Fruit fly (Drosophila melanogaster): ENCODE results near the gene t.
A peak's percentile ranks its signal among the peaks of the same experiment; 100 is the strongest.

t gene

dm6 chrX:9250161-9250831, 27.2 kb upstream of the t start, which contains the start of gene CG17754 (continued):
- TF ChIP-seq Bgb (GFP tag; IDR thresholded peaks at IDR 0.05; ENCODE audit: partially characterized antibody) (no peak), CG31365 (tag; optimal IDR thresholded peaks at IDR 0.05) (no peak), Ets65A (GFP tag) (no peak), NC2β (GFP tag; optimal IDR thresholded peaks at IDR 0.05) (no peak), en (GFP tag; optimal IDR thresholded peaks at IDR 0.05) (no peak), CG15073 (GFP tag; optimal IDR thresholded peaks at IDR 0.05) (no peak), tna (GFP tag; IDR thresholded peaks at IDR 0.05; ENCODE audit: partially characterized antibody) (no peak), CG6765 (GFP tag; optimal IDR thresholded peaks at IDR 0.05) (no peak), CG1647 (GFP tag; optimal IDR thresholded peaks at IDR 0.05) (no peak), Hr39 (optimal IDR thresholded peaks at IDR 0.05) (no peak), Ada2b (GFP tag; IDR thresholded peaks at IDR 0.05) (no peak), Nf-YC (tag; optimal IDR thresholded peaks at IDR 0.05) (peak; percentile 16), Hand (GFP tag; optimal IDR thresholded peaks at IDR 0.05) (no peak), Doc3 (GFP tag; IDR thresholded peaks at IDR 0.05; ENCODE audit: partially characterized antibody) (no peak), gcm (GFP tag; optimal IDR thresholded peaks at IDR 0.05) (no peak), CG12769 (tag; optimal IDR thresholded peaks at IDR 0.05) (no peak), nau (GFP tag; optimal IDR thresholded peaks at IDR 0.05) (no peak), fu2 (GFP tag; optimal IDR thresholded peaks at IDR 0.05) (no peak), sisA (GFP tag; IDR thresholded peaks at IDR 0.05) (no peak), CG11085 (GFP tag; IDR thresholded peaks at IDR 0.05) (no peak), danr (GFP tag; IDR thresholded peaks at IDR 0.05) (no peak), Poxn (GFP tag; IDR thresholded peaks at IDR 0.05) (no peak), CG1233 (GFP tag; optimal IDR thresholded peaks at IDR 0.05) (no peak), CG9876 (GFP tag; optimal IDR thresholded peaks at IDR 0.05) (no peak), E2f1 (GFP tag; IDR thresholded peaks at IDR 0.05) (no peak), prd (optimal IDR thresholded peaks at IDR 0.05) (no peak), prd (GFP tag; IDR thresholded peaks at IDR 0.05) (no peak), Adf1 (GFP tag; IDR thresholded peaks at IDR 0.05) (no peak), fru (optimal IDR thresholded peaks at IDR 0.05) (no peak), Atf3 (GFP tag; optimal IDR thresholded peaks at IDR 0.05) (no peak), CG33213 (GFP tag; optimal IDR thresholded peaks at IDR 0.05) (peak; percentile 35), sim (GFP tag; IDR thresholded peaks at IDR 0.05) (no peak), eve (GFP tag; optimal IDR thresholded peaks at IDR 0.05) (no peak), Optix (GFP tag; IDR thresholded peaks at IDR 0.05) (no peak), sug (tag; optimal IDR thresholded peaks at IDR 0.05) (peak; percentile 6), crol (GFP tag; IDR thresholded peaks at IDR 0.05) (peak; percentile 35; the same call in 1 of the 2 replicates), nerfin-2 (GFP tag; IDR thresholded peaks at IDR 0.05; ENCODE audit: partially characterized antibody) (no peak), Bdp1 (GFP tag; optimal IDR thresholded peaks at IDR 0.05) (no peak), CG8281 (tag; optimal IDR thresholded peaks at IDR 0.05) (no peak), exex (tag; optimal IDR thresholded peaks at IDR 0.05) (no peak), CG17328 (GFP tag; IDR thresholded peaks at IDR 0.05) (no peak), jigr1 (GFP tag; IDR thresholded peaks at IDR 0.05) (no peak), CG18764 (GFP tag; optimal IDR thresholded peaks at IDR 0.05) (no peak), toy (GFP tag; IDR thresholded peaks at IDR 0.05) (no peak), onecut (GFP tag; IDR thresholded peaks at IDR 0.05) (no peak), Meics (GFP tag; optimal IDR thresholded peaks at IDR 0.05) (no peak), HmgD (GFP tag; optimal IDR thresholded peaks at IDR 0.05) (no peak), sc (optimal IDR thresholded peaks at IDR 0.05) (no peak), sc (GFP tag; optimal IDR thresholded peaks at IDR 0.05) (no peak), CG6683 (GFP tag; optimal IDR thresholded peaks at IDR 0.05) (no peak), pum (GFP tag; optimal IDR thresholded peaks at IDR 0.05) (no peak), Oli (tag; optimal IDR thresholded peaks at IDR 0.05) (no peak), CG4854 (GFP tag; optimal IDR thresholded peaks at IDR 0.05) (no peak)

All from whole organism, embryonic.